Worm (Caenorhabditis elegans): ENCODE data around the gene C44C1.6.
A peak's percentile ranks its signal among the peaks of the same experiment; 100 is the strongest.

C44C1.6 gene

ce11 chrX:977958-978686, 8.1 kb upstream of the C44C1.6 start, which contains the start of gene abhd-3.2:
Gene abhd-3.2 (minus strand): TSS chrX:978008.
- TF ChIP-seq madf-3 (GFP tag; IDR thresholded peaks at IDR 0.05) (no peak), pha-4 (tag; optimal IDR thresholded peaks at IDR 0.05) (peak; percentile 81), him-1 (tag; optimal IDR thresholded peaks at IDR 0.05) (no peak), nfya-1 (tag; optimal IDR thresholded peaks at IDR 0.05; ENCODE audit: borderline replicate concordance, insufficient read depth) (no peak), ceh-58 (GFP tag; IDR thresholded peaks at IDR 0.05) (no peak), F57C9.4 (tag; optimal IDR thresholded peaks at IDR 0.05) (no peak), Y53G8AR.9 (GFP tag; conservative IDR thresholded peaks at IDR 0.05) (no peak), mes-4 (tag; optimal IDR thresholded peaks at IDR 0.05) (no peak), rec-8 (tag; optimal IDR thresholded peaks at IDR 0.05) (no peak), Y79H2A.3 (GFP tag; conservative IDR thresholded peaks at IDR 0.05) (no peak), mxl-1 (tag; optimal IDR thresholded peaks at IDR 0.05) (no peak), F49E8.2 (tag; optimal IDR thresholded peaks at IDR 0.05; ENCODE audit: insufficient read depth) (no peak), cebp-1 (GFP tag; IDR thresholded peaks at IDR 0.05) (no peak), cebp-1 (tag; optimal IDR thresholded peaks at IDR 0.05) (no peak), unc-62 (GFP tag; optimal IDR thresholded peaks at IDR 0.05) (peak; percentile 66), ceh-79 (tag; optimal IDR thresholded peaks at IDR 0.05) (no peak), pbrm-1 (GFP tag; IDR thresholded peaks at IDR 0.05) (no peak), B0019.2 (GFP tag; conservative IDR thresholded peaks at IDR 0.05) (no peak), ztf-3 (GFP tag; optimal IDR thresholded peaks at IDR 0.05) (no peak), F22D6.2 (tag; optimal IDR thresholded peaks at IDR 0.05) (no peak), atf-7 (tag; optimal IDR thresholded peaks at IDR 0.05) (peak; percentile 63), hmg-20 (GFP tag; IDR thresholded peaks at IDR 0.05) (no peak), madf-8 (GFP tag; conservative IDR thresholded peaks at IDR 0.05) (no peak), dox-1 (GFP tag; IDR thresholded peaks at IDR 0.05) (peak; percentile 62), efl-1 (GFP tag; optimal IDR thresholded peaks at IDR 0.05) (no peak), hrde-1 (tag; optimal IDR thresholded peaks at IDR 0.05; ENCODE audit: borderline replicate concordance) (no peak), madf-10 (tag; optimal IDR thresholded peaks at IDR 0.05) (no peak), ets-4 (GFP tag; optimal IDR thresholded peaks at IDR 0.05) (peak; percentile 82), tbp1 (GFP tag; optimal IDR thresholded peaks at IDR 0.05) (peak; percentile 12), snpc-3.4 (tag; optimal IDR thresholded peaks at IDR 0.05) (no peak), let-607 (tag; optimal IDR thresholded peaks at IDR 0.05) (peak; percentile 2 to 45), sptf-2 (GFP tag; optimal IDR thresholded peaks at IDR 0.05) (no peak), attf-6 (GFP tag; IDR thresholded peaks at IDR 0.05) (no peak), unc-130 (GFP tag; optimal IDR thresholded peaks at IDR 0.05) (no peak), K12H6.12 (tag; optimal IDR thresholded peaks at IDR 0.05) (no peak), K11D2.4 (GFP tag; IDR thresholded peaks at IDR 0.05) (no peak), somi-1 (GFP tag; optimal IDR thresholded peaks at IDR 0.05) (no peak), ceh-91 (GFP tag; IDR thresholded peaks at IDR 0.05) (no peak), xnd-1 (tag; optimal IDR thresholded peaks at IDR 0.05) (no peak), F52B5.7 (tag; optimal IDR thresholded peaks at IDR 0.05) (no peak), dpff-1 (tag; optimal IDR thresholded peaks at IDR 0.05) (no peak), ceh-100 (GFP tag; IDR thresholded peaks at IDR 0.05) (no peak), lsy-27 (tag; optimal IDR thresholded peaks at IDR 0.05; ENCODE audit: borderline replicate concordance, insufficient read depth) (no peak), lin-40 (tag; optimal IDR thresholded peaks at IDR 0.05) (peak; percentile 71), ztf-22 (GFP tag; optimal IDR thresholded peaks at IDR 0.05) (peak; percentile 88), attf-3 (GFP tag; conservative IDR thresholded peaks at IDR 0.05) (no peak), let-526 (GFP tag; IDR thresholded peaks at IDR 0.05) (no peak)

Data from whole organism, young adult.